Fruit fly (Drosophila melanogaster) whole organism, embryonic: ENCODE results near the gene CG7227.

Experiments
- BEAF-32 ChIP-seq: fragments of 200-800 bp; sonication (Bioruptor generic); optimal IDR thresholded peaks from 3 replicates; lab custom pipeline; 2017; ENCODE audit warnings: missing biosample characterization, missing genetic modification characterization, mild to moderate bottlenecking, moderate library complexity, missing genetic modification reagents
- CG10274 ChIP-seq: fragments of 200-800 bp; sonication (Bioruptor generic); optimal IDR thresholded peaks from 3 replicates; lab custom pipeline; 2017; ENCODE audit warnings: missing biosample characterization, mild to moderate bottlenecking, missing genetic modification characterization
- CG11093 ChIP-seq: fragments of 200-800 bp; sonication (Bioruptor generic); IDR thresholded peaks from 3 replicates; pipeline ENCODE4 v1.3.6; 2022; ENCODE audit warnings: missing biosample characterization, missing genetic modification characterization
- CG11398 ChIP-seq: fragments of 200-800 bp; sonication (Bioruptor generic); optimal IDR thresholded peaks from 2 replicates; lab custom pipeline; 2016; ENCODE audit warnings: missing biosample characterization, missing genetic modification characterization
- CG11695 ChIP-seq: fragments of 200-800 bp; sonication (Bioruptor generic); IDR thresholded peaks from 3 replicates; pipeline ENCODE4 v1.3.6; 2022; ENCODE audit warnings: missing biosample characterization, missing genetic modification characterization
- CG12219 ChIP-seq: fragments of 200-800 bp; sonication (Bioruptor generic); optimal IDR thresholded peaks from 3 replicates; lab custom pipeline; 2018; ENCODE audit warnings: missing biosample characterization, mild to moderate bottlenecking, missing genetic modification characterization
- CG12744 ChIP-seq: fragments of 200-800 bp; sonication (Bioruptor generic); optimal IDR thresholded peaks from 2 replicates; lab custom pipeline; 2016; ENCODE audit warnings: missing biosample characterization, missing genetic modification characterization
- CG13123 ChIP-seq: fragments of 200-800 bp; sonication (Bioruptor generic); optimal IDR thresholded peaks from 2 replicates; lab custom pipeline; 2016; ENCODE audit warnings: missing biosample characterization, missing genetic modification characterization
- CG13624 ChIP-seq: fragments of 200-800 bp; sonication (Bioruptor generic); optimal IDR thresholded peaks from 2 replicates; lab custom pipeline; 2016; ENCODE audit warnings: missing biosample characterization, missing genetic modification characterization
- CG14710 ChIP-seq: fragments of 200-800 bp; sonication (Bioruptor generic); optimal IDR thresholded peaks from 3 replicates; lab custom pipeline; 2019; ENCODE audit warnings: missing biosample characterization, mild to moderate bottlenecking, missing genetic modification characterization, moderate library complexity
- CG14965 ChIP-seq: fragments of 200-800 bp; sonication (Bioruptor generic); optimal IDR thresholded peaks from 2 replicates; lab custom pipeline; 2016; ENCODE audit warnings: missing biosample characterization, missing genetic modification characterization, borderline replicate concordance
- CG15011 ChIP-seq: fragments of 200-800 bp; sonication (Bioruptor generic); optimal IDR thresholded peaks from 3 replicates; lab custom pipeline; 2018; ENCODE audit warnings: missing biosample characterization, mild to moderate bottlenecking, missing genetic modification characterization
- CG15514 ChIP-seq: fragments of 200-800 bp; sonication (Bioruptor generic); optimal IDR thresholded peaks from 3 replicates; lab custom pipeline; 2017; ENCODE audit warnings: missing biosample characterization, missing genetic modification characterization, mild to moderate bottlenecking, moderate library complexity, missing genetic modification reagents
- CG15601 ChIP-seq: fragments of 200-800 bp; sonication (Bioruptor generic); optimal IDR thresholded peaks from 3 replicates; lab custom pipeline; 2019; ENCODE audit warnings: missing biosample characterization, mild to moderate bottlenecking, missing genetic modification characterization, moderate library complexity
- CG2678 ChIP-seq: fragments of 200-800 bp; sonication (Bioruptor generic); optimal IDR thresholded peaks from 3 replicates; lab custom pipeline; 2019; ENCODE audit warnings: missing biosample characterization, mild to moderate bottlenecking, missing genetic modification characterization, moderate library complexity
- CG3163 ChIP-seq: fragments of 200-800 bp; sonication (Bioruptor generic); optimal IDR thresholded peaks from 3 replicates; lab custom pipeline; 2016; ENCODE audit warnings: missing biosample characterization, missing genetic modification characterization
- CG34224 ChIP-seq: fragments of 200-800 bp; sonication (Bioruptor generic); IDR thresholded peaks from 3 replicates; pipeline ENCODE4 v1.3.6; 2022; ENCODE audit warnings: missing biosample characterization, missing genetic modification characterization; ENCODE audit not compliant: partially characterized antibody
- CG3847 ChIP-seq: fragments of 200-800 bp; sonication (Bioruptor generic); IDR thresholded peaks from 2 replicates; pipeline ENCODE4 v1.3.6; 2022; ENCODE audit warnings: missing biosample characterization, missing genetic modification characterization
- CG4617 ChIP-seq: fragments of 200-800 bp; sonication (Bioruptor generic); optimal IDR thresholded peaks from 3 replicates; lab custom pipeline; 2016; ENCODE audit warnings: missing biosample characterization, missing genetic modification characterization, borderline replicate concordance
- CG4820 ChIP-seq: fragments of 200-800 bp; sonication (Bioruptor generic); optimal IDR thresholded peaks from 3 replicates; lab custom pipeline; 2016; ENCODE audit warnings: missing biosample characterization, missing genetic modification characterization
- CG4854 ChIP-seq: fragments of 200-800 bp; sonication (Bioruptor generic); optimal IDR thresholded peaks from 2 replicates; lab custom pipeline; 2016; ENCODE audit warnings: missing biosample characterization, missing genetic modification characterization, inconsistent platforms
- CG6175 ChIP-seq: fragments of 200-800 bp; sonication (Bioruptor generic); IDR thresholded peaks from 3 replicates; pipeline ENCODE4 v1.3.6; 2022; ENCODE audit warnings: missing biosample characterization, missing genetic modification characterization
- CG8290 ChIP-seq, 3 experiments: fragments of 200-800 bp; sonication (Bioruptor generic); optimal IDR thresholded peaks; 2 replicates each; lab custom pipeline; 2016 to 2019; ENCODE audit warnings: missing biosample characterization in 3 of 3, missing genetic modification characterization in 3 of 3, mild to moderate bottlenecking in 2 of 3, moderate library complexity in 1 of 3
- CG9609 ChIP-seq: fragments of 200-800 bp; sonication (Bioruptor generic); optimal IDR thresholded peaks from 3 replicates; lab custom pipeline; 2016; ENCODE audit warnings: missing biosample characterization, missing genetic modification characterization
- Dbx ChIP-seq: fragments of 200-800 bp; sonication (Bioruptor generic); IDR thresholded peaks from 3 replicates; pipeline ENCODE4 v1.3.6; 2022; ENCODE audit warnings: missing biosample characterization, missing genetic modification characterization
- H15 ChIP-seq: fragments of 200-800 bp; sonication (Bioruptor generic); IDR thresholded peaks from 3 replicates; pipeline ENCODE4 v1.3.6; 2022; ENCODE audit warnings: missing biosample characterization, missing genetic modification characterization
- HLHmδ ChIP-seq: fragments of 200-800 bp; sonication (Bioruptor generic); optimal IDR thresholded peaks from 2 replicates; lab custom pipeline; 2018; ENCODE audit warnings: missing biosample characterization, mild to moderate bottlenecking, missing genetic modification characterization, moderate library complexity
- HmgD ChIP-seq: fragments of 200-800 bp; sonication (Bioruptor generic); optimal IDR thresholded peaks from 3 replicates; lab custom pipeline; 2016; ENCODE audit warnings: missing biosample characterization, missing genetic modification characterization
- Hr39 ChIP-seq: fragments of >200 bp; optimal IDR thresholded peaks from 2 replicates; lab custom pipeline; 2017
- Mes4 ChIP-seq: fragments of 200-800 bp; sonication (Bioruptor generic); optimal IDR thresholded peaks from 2 replicates; lab custom pipeline; 2016; ENCODE audit warnings: missing biosample characterization, missing genetic modification characterization
- Mrtf ChIP-seq: fragments of 200-800 bp; sonication (Bioruptor generic); IDR thresholded peaks from 3 replicates; pipeline ENCODE4 v1.3.6; 2022; ENCODE audit warnings: missing biosample characterization, missing genetic modification characterization
- NC2β ChIP-seq: fragments of 200-800 bp; sonication (Bioruptor generic); optimal IDR thresholded peaks from 2 replicates; lab custom pipeline; 2016; ENCODE audit warnings: missing biosample characterization, missing genetic modification characterization
- Rx ChIP-seq: fragments of 200-800 bp; sonication (Bioruptor generic); IDR thresholded peaks from 2 replicates; pipeline ENCODE4 v1.3.6; 2022; ENCODE audit warnings: missing biosample characterization, missing genetic modification characterization
- Six4 ChIP-seq: fragments of 200-800 bp; sonication (Bioruptor generic); optimal IDR thresholded peaks from 2 replicates; lab custom pipeline; 2016; ENCODE audit warnings: missing biosample characterization, missing genetic modification characterization
- Sox102F ChIP-seq: fragments of 200-800 bp; sonication (Bioruptor generic); optimal IDR thresholded peaks from 2 replicates; lab custom pipeline; 2018; ENCODE audit warnings: missing biosample characterization, mild to moderate bottlenecking, missing genetic modification characterization, moderate library complexity
- ase ChIP-seq: fragments of 200-800 bp; sonication (Bioruptor generic); IDR thresholded peaks from 3 replicates; pipeline ENCODE4 v1.3.6; 2022; ENCODE audit warnings: missing biosample characterization, missing genetic modification characterization
- ash1 ChIP-seq: fragments of 200-800 bp; sonication (Bioruptor generic); optimal IDR thresholded peaks from 2 replicates; lab custom pipeline; 2018; ENCODE audit warnings: missing biosample characterization, mild to moderate bottlenecking, missing genetic modification characterization
- bsh ChIP-seq, 2 experiments: fragments of 200-800 bp; sonication (Bioruptor generic); optimal IDR thresholded peaks; 2 replicates each; lab custom pipeline; 2017 to 2018; ENCODE audit warnings: mild to moderate bottlenecking in 2 of 2, missing biosample characterization in 2 of 2, missing genetic modification characterization in 2 of 2, moderate library complexity in 1 of 2
- cas ChIP-seq: fragments of 200-800 bp; sonication (Bioruptor generic); IDR thresholded peaks from 2 replicates; pipeline ENCODE4 v1.3.6; 2022; ENCODE audit warnings: missing biosample characterization, missing genetic modification characterization
- corto ChIP-seq: fragments of 200-800 bp; sonication (Bioruptor generic); optimal IDR thresholded peaks from 2 replicates; lab custom pipeline; 2016; ENCODE audit warnings: missing biosample characterization, mild to moderate bottlenecking, missing genetic modification characterization, moderate library complexity
- crp ChIP-seq, 2 experiments: fragments of 200-800 bp; sonication (Bioruptor generic); optimal IDR thresholded peaks; 2 replicates in 1 of 2; 3 replicates in 1 of 2; lab custom pipeline; 2017; ENCODE audit warnings: missing biosample characterization in 2 of 2, missing genetic modification characterization in 2 of 2, mild to moderate bottlenecking in 1 of 2, moderate library complexity in 1 of 2
- en ChIP-seq: fragments of 200-800 bp; sonication (Bioruptor generic); optimal IDR thresholded peaks from 2 replicates; lab custom pipeline; 2016; ENCODE audit warnings: missing biosample characterization, missing genetic modification characterization
- gcm2 ChIP-seq: fragments of 200-800 bp; sonication (Bioruptor generic); optimal IDR thresholded peaks from 2 replicates; lab custom pipeline; 2016; ENCODE audit warnings: missing biosample characterization, missing genetic modification characterization
- gem ChIP-seq: fragments of 200-800 bp; sonication (Bioruptor generic); optimal IDR thresholded peaks from 2 replicates; lab custom pipeline; 2019; ENCODE audit warnings: missing biosample characterization, mild to moderate bottlenecking, missing genetic modification characterization, moderate library complexity
- grn ChIP-seq: fragments of 200-800 bp; sonication (Bioruptor generic); optimal IDR thresholded peaks from 3 replicates; lab custom pipeline; 2017; ENCODE audit warnings: missing biosample characterization, missing genetic modification characterization
- hb ChIP-seq: fragments of 200-800 bp; sonication (Bioruptor generic); IDR thresholded peaks from 3 replicates; pipeline ENCODE4 v1.3.6; 2022; ENCODE audit warnings: missing biosample characterization, missing genetic modification characterization; ENCODE audit not compliant: partially characterized antibody
- odd ChIP-seq: fragments of 200-800 bp; sonication (Bioruptor generic); optimal IDR thresholded peaks from 2 replicates; lab custom pipeline; 2017; ENCODE audit warnings: missing biosample characterization, mild to moderate bottlenecking, missing genetic modification characterization
- sc ChIP-seq, 3 experiments: fragments of >200 bp in 2 of 3; fragments of 200-800 bp in 1 of 3; sonication (Bioruptor generic) in 1 of 3; optimal IDR thresholded peaks; 2 replicates in 2 of 3; 3 replicates in 1 of 3; lab custom pipeline; 2017; ENCODE audit warnings: mild to moderate bottlenecking in 1 of 3, missing biosample characterization in 1 of 3, missing genetic modification characterization in 1 of 3, missing genetic modification reagents in 1 of 3
- seq ChIP-seq: fragments of 200-800 bp; sonication (Bioruptor generic); IDR thresholded peaks from 2 replicates; pipeline ENCODE4 v1.3.6; 2022; ENCODE audit warnings: missing biosample characterization, missing genetic modification characterization
- tin ChIP-seq: fragments of 200-800 bp; sonication (Bioruptor generic); optimal IDR thresholded peaks from 3 replicates; lab custom pipeline; 2016; ENCODE audit warnings: missing biosample characterization, missing genetic modification characterization
- yki ChIP-seq: fragments of >200 bp; optimal IDR thresholded peaks from 3 replicates; lab custom pipeline; 2018

The CG7227 gene

DNA sequence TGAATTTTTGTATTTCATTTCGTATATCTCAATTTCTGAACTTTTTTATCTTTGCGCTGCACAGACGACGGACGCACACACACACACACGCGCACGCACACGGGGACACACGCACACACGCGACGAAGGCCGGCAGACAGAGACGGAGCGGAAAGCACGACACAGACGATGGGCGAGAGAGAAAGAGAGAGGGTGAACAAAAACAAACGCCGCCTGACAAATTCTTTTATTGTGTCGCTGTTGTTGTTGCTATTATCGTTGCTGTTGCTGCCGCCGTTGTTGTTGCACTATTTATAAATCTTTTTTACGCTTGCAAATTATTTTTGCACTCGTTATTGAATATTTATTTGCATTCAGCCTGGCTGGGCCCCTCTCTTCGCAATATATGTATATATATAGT, 21.2 kb downstream of the CG7227 start (continued):
- TF ChIP-seq odd (GFP tag; lab: Kevin White, UChicago) = no peak
- no peak for TF ChIP-seq NC2β
- no peak for TF ChIP-seq CG3847 (GFP tag; lab: Robert Waterston, UW)
- TF ChIP-seq CG15514 = no peak
- peak; percentile 17 for TF ChIP-seq CG13624 (GFP tag; lab: Kevin White, UChicago)
- no peak for TF ChIP-seq CG4820 (GFP tag; lab: Kevin White, UChicago)
- no peak for TF ChIP-seq gem (tag; lab: Kevin White, UChicago)
- no peak for TF ChIP-seq Rx (GFP tag; lab: Robert Waterston, UW)
- no peak for TF ChIP-seq BEAF-32
- TF ChIP-seq CG6175 (GFP tag; lab: Robert Waterston, UW) = no peak
- TF ChIP-seq CG14710 = no peak
- no peak for TF ChIP-seq sc (optimal IDR thresholded peaks at IDR 0.05; lab: Kevin White, UChicago)
- TF ChIP-seq sc (GFP tag; optimal IDR thresholded peaks at IDR 0.05; lab: Kevin White, UChicago) = no peak
- no peak for TF ChIP-seq CG13123 (GFP tag; lab: Kevin White, UChicago)
- no peak for TF ChIP-seq CG11695
- TF ChIP-seq yki (lab: Kevin White, UChicago) = no peak
- no peak for TF ChIP-seq Mrtf (GFP tag; lab: Robert Waterston, UW)
- TF ChIP-seq en (GFP tag; lab: Kevin White, UChicago) = no peak
- TF ChIP-seq CG4854 (GFP tag; lab: Kevin White, UChicago) = no peak
- TF ChIP-seq ash1 (GFP tag; lab: Kevin White, UChicago) = peak; percentile 5
- no peak for TF ChIP-seq crp (GFP tag; optimal IDR thresholded peaks at IDR 0.05; lab: Kevin White, UChicago)
- no peak for TF ChIP-seq CG15011 (GFP tag; lab: Kevin White, UChicago)
- no peak for TF ChIP-seq corto (GFP tag; lab: Kevin White, UChicago)
- TF ChIP-seq CG4617 (GFP tag; lab: Kevin White, UChicago) = no peak
- TF ChIP-seq tin (GFP tag; lab: Kevin White, UChicago) = no peak
- TF ChIP-seq Six4 (GFP tag; lab: Kevin White, UChicago) = no peak
- no peak for TF ChIP-seq H15 (GFP tag; lab: Robert Waterston, UW)
- no peak for TF ChIP-seq CG11093 (GFP tag; lab: Robert Waterston, UW)
- no peak; the same call in 1 of the 2 replicates for TF ChIP-seq seq (GFP tag; lab: Robert Waterston, UW)
- peak; percentile 15 for TF ChIP-seq CG3163
- TF ChIP-seq CG15601 (tag; lab: Kevin White, UChicago) = no peak
- no peak for TF ChIP-seq Mes4 (GFP tag; lab: Kevin White, UChicago)
- no peak for TF ChIP-seq cas (GFP tag; lab: Robert Waterston, UW)
- TF ChIP-seq HmgD = no peak
- no peak for TF ChIP-seq grn
- TF ChIP-seq gcm2 (GFP tag; lab: Kevin White, UChicago) = no peak
- TF ChIP-seq Dbx (GFP tag; lab: Robert Waterston, UW) = 0 out of 3 replicates have a peak, but pooled peaks have one; percentile 30
- no peak for TF ChIP-seq CG12219
- no peak for TF ChIP-seq bsh (GFP tag; optimal IDR thresholded peaks at IDR 0.05; lab: Kevin White, UChicago)
- no peak for TF ChIP-seq hb (GFP tag; lab: Robert Waterston, UW)
- TF ChIP-seq CG34224 (GFP tag; lab: Robert Waterston, UW) = no peak
- no peak for TF ChIP-seq CG8290 (GFP tag; optimal IDR thresholded peaks at IDR 0.05; lab: Kevin White, UChicago)
- TF ChIP-seq CG8290 (tag; optimal IDR thresholded peaks at IDR 0.05; lab: Kevin White, UChicago) = peak in 1 of 2 experiments; percentile 27
- no peak for TF ChIP-seq CG9609 (GFP tag; lab: Kevin White, UChicago)
- TF ChIP-seq CG11398 (GFP tag; lab: Kevin White, UChicago) = no peak
- TF ChIP-seq CG14965 (GFP tag; lab: Kevin White, UChicago) = no peak
- no peak for TF ChIP-seq CG10274 (GFP tag; lab: Kevin White, UChicago)
- TF ChIP-seq ase (GFP tag; lab: Robert Waterston, UW) = no peak
- no peak for TF ChIP-seq Sox102F (GFP tag; lab: Kevin White, UChicago)
- no peak for TF ChIP-seq HLHmδ (GFP tag; lab: Kevin White, UChicago)
- TF ChIP-seq CG12744 (GFP tag; lab: Kevin White, UChicago) = no peak
- TF ChIP-seq CG2678 (tag; lab: Kevin White, UChicago) = no peak
- TF ChIP-seq Hr39 (lab: Kevin White, UChicago) = peak; percentile 96
